Fruit fly (Drosophila melanogaster) whole organism, prepupa: Measurements from ENCODE around the gene mRpL48.

ENCODE experiments used
- Blimp-1 ChIP-seq: fragments of 200-800 bp; sonication (Bioruptor generic); optimal IDR thresholded peaks from 3 replicates; lab custom pipeline; 2017; ENCODE audit warnings: missing biosample characterization, missing genetic modification characterization, mild to moderate bottlenecking, moderate library complexity, missing genetic modification reagents
- CG11902 ChIP-seq: fragments of 200-800 bp; sonication (Bioruptor generic); optimal IDR thresholded peaks from 3 replicates; lab custom pipeline; 2016; ENCODE audit warnings: missing biosample characterization, missing genetic modification characterization
- CG1621 ChIP-seq: fragments of 200-800 bp; sonication (Bioruptor generic); optimal IDR thresholded peaks from 3 replicates; lab custom pipeline; 2018; ENCODE audit warnings: missing biosample characterization, mild to moderate bottlenecking, missing genetic modification characterization
- CG16779 ChIP-seq: fragments of 200-800 bp; sonication (Bioruptor generic); optimal IDR thresholded peaks from 3 replicates; lab custom pipeline; 2017; ENCODE audit warnings: missing biosample characterization, mild to moderate bottlenecking, missing genetic modification characterization
- CG3032 ChIP-seq: fragments of 200-800 bp; optimal IDR thresholded peaks from 2 replicates; lab custom pipeline; 2019; ENCODE audit warnings: missing biosample characterization, mild to moderate bottlenecking, missing genetic modification characterization, moderate library complexity
- CG3919 ChIP-seq: fragments of 200-800 bp; sonication (Bioruptor generic); optimal IDR thresholded peaks from 3 replicates; lab custom pipeline; 2016; ENCODE audit warnings: missing biosample characterization, missing genetic modification characterization
- CG6163 ChIP-seq: fragments of 200-800 bp; sonication (Bioruptor generic); IDR thresholded peaks from 3 replicates; pipeline ENCODE4 v1.3.6; 2022; ENCODE audit warnings: missing biosample characterization, missing genetic modification characterization
- CG6792 ChIP-seq: fragments of 200-800 bp; sonication (Bioruptor generic); optimal IDR thresholded peaks from 3 replicates; lab custom pipeline; 2016; ENCODE audit warnings: missing biosample characterization, missing genetic modification characterization
- CG6808 ChIP-seq: fragments of 200-800 bp; sonication (Bioruptor generic); optimal IDR thresholded peaks from 3 replicates; lab custom pipeline; 2017; ENCODE audit warnings: missing biosample characterization, missing genetic modification characterization, mild to moderate bottlenecking, moderate library complexity, missing genetic modification reagents
- CG8632 ChIP-seq: fragments of 200-800 bp; sonication (Bioruptor generic); optimal IDR thresholded peaks from 3 replicates; lab custom pipeline; 2016; ENCODE audit warnings: missing biosample characterization, missing genetic modification characterization
- Eip75B ChIP-seq: fragments of 200-800 bp; sonication (Bioruptor generic); optimal IDR thresholded peaks from 3 replicates; lab custom pipeline; 2016; ENCODE audit warnings: missing biosample characterization, missing genetic modification characterization
- Eip78C ChIP-seq: fragments of 200-800 bp; sonication (Bioruptor generic); peaks from one replicate; lab custom pipeline; 2016; ENCODE audit warnings: missing biosample characterization, missing genetic modification characterization
- Eip93F ChIP-seq: fragments of 200-800 bp; sonication (Bioruptor generic); optimal IDR thresholded peaks from 2 replicates; lab custom pipeline; 2016; ENCODE audit warnings: missing biosample characterization, mild to moderate bottlenecking, missing genetic modification characterization
- Gug ChIP-seq: fragments of 200-800 bp; sonication (Bioruptor generic); IDR thresholded peaks from 2 replicates; pipeline ENCODE4 v1.3.6; 2022; ENCODE audit warnings: missing biosample characterization, missing genetic modification characterization
- Hr38 ChIP-seq: sonication (Bioruptor generic); optimal IDR thresholded peaks from 2 replicates; lab custom pipeline; 2016; ENCODE audit warnings: missing biosample characterization, missing genetic modification characterization
- Lpt ChIP-seq: fragments of 200-800 bp; sonication (Bioruptor generic); optimal IDR thresholded peaks from 3 replicates; lab custom pipeline; 2016; ENCODE audit warnings: missing biosample characterization, missing genetic modification characterization
- Met ChIP-seq: fragments of 200-800 bp; sonication (Bioruptor generic); optimal IDR thresholded peaks from 3 replicates; lab custom pipeline; 2016; ENCODE audit warnings: missing biosample characterization, missing genetic modification characterization
- OdsH ChIP-seq: fragments of 200-800 bp; sonication (Bioruptor generic); optimal IDR thresholded peaks from 3 replicates; lab custom pipeline; 2016; ENCODE audit warnings: missing biosample characterization, missing genetic modification characterization
- Sox14 ChIP-seq: fragments of 200-800 bp; sonication (Bioruptor generic); optimal IDR thresholded peaks from 3 replicates; lab custom pipeline; 2016; ENCODE audit warnings: missing biosample characterization, missing genetic modification characterization
- Sox15 ChIP-seq: fragments of 200-800 bp; sonication (Bioruptor generic); optimal IDR thresholded peaks from 3 replicates; lab custom pipeline; 2016; ENCODE audit warnings: missing biosample characterization, missing genetic modification characterization
- cyc ChIP-seq: fragments of 200-800 bp; sonication (Bioruptor generic); optimal IDR thresholded peaks from 3 replicates; lab custom pipeline; 2016; ENCODE audit warnings: missing biosample characterization, missing genetic modification characterization
- dac ChIP-seq: fragments of 200-800 bp; sonication (Bioruptor generic); optimal IDR thresholded peaks from 2 replicates; lab custom pipeline; 2017; ENCODE audit warnings: missing biosample characterization, mild to moderate bottlenecking, missing genetic modification characterization
- dsx ChIP-seq: fragments of 200-800 bp; optimal IDR thresholded peaks from 3 replicates; lab custom pipeline; 2019; ENCODE audit warnings: missing biosample characterization, mild to moderate bottlenecking, missing genetic modification characterization, moderate library complexity; ENCODE audit not compliant: poor library complexity, severe bottlenecking
- eg ChIP-seq: fragments of 200-800 bp; sonication (Bioruptor generic); IDR thresholded peaks from 3 replicates; pipeline ENCODE4 v1.3.6; 2022; ENCODE audit warnings: missing biosample characterization, missing genetic modification characterization
- esn ChIP-seq: fragments of 200-800 bp; sonication (Bioruptor generic); optimal IDR thresholded peaks from 2 replicates; lab custom pipeline; 2016; ENCODE audit warnings: missing biosample characterization, mild to moderate bottlenecking, missing genetic modification characterization, moderate library complexity
- fd59A ChIP-seq: fragments of 200-800 bp; sonication (Bioruptor generic); optimal IDR thresholded peaks from 2 replicates; lab custom pipeline; 2017; ENCODE audit warnings: missing biosample characterization, mild to moderate bottlenecking, missing genetic modification characterization, missing genetic modification reagents
- fd85E ChIP-seq: fragments of 200-800 bp; sonication (Bioruptor generic); optimal IDR thresholded peaks from 3 replicates; lab custom pipeline; 2016; ENCODE audit warnings: missing biosample characterization, missing genetic modification characterization
- fkh ChIP-seq: fragments of 200-800 bp; sonication (Bioruptor generic); optimal IDR thresholded peaks from 3 replicates; lab custom pipeline; 2017; ENCODE audit warnings: missing biosample characterization, mild to moderate bottlenecking, missing genetic modification characterization, moderate library complexity
- lz ChIP-seq: fragments of 200-800 bp; sonication (Bioruptor generic); optimal IDR thresholded peaks from 3 replicates; lab custom pipeline; 2016; ENCODE audit warnings: missing biosample characterization, missing genetic modification characterization
- net ChIP-seq: fragments of 200-800 bp; sonication (Bioruptor generic); optimal IDR thresholded peaks from 3 replicates; lab custom pipeline; 2016; ENCODE audit warnings: missing biosample characterization, missing genetic modification characterization
- pdm3 ChIP-seq: fragments of 200-800 bp; sonication (Bioruptor generic); optimal IDR thresholded peaks from 3 replicates; lab custom pipeline; 2016; ENCODE audit warnings: missing biosample characterization, missing genetic modification characterization
- spab ChIP-seq: fragments of 200-800 bp; sonication (Bioruptor generic); optimal IDR thresholded peaks from 2 replicates; lab custom pipeline; 2017; ENCODE audit warnings: missing biosample characterization, mild to moderate bottlenecking, missing genetic modification characterization, missing genetic modification reagents
- ss ChIP-seq, 2 experiments: fragments of 200-800 bp; sonication (Bioruptor generic); optimal IDR thresholded peaks; 2 replicates in 1 of 2; 3 replicates in 1 of 2; lab custom pipeline; 2017 to 2018; ENCODE audit warnings: mild to moderate bottlenecking in 2 of 2, missing biosample characterization in 2 of 2, missing genetic modification characterization in 2 of 2, moderate library complexity in 1 of 2
- svp ChIP-seq: fragments of 200-800 bp; sonication (Bioruptor generic); peaks from one replicate; lab custom pipeline; 2016; ENCODE audit warnings: missing biosample characterization, missing genetic modification characterization
- vri ChIP-seq: fragments of 200-800 bp; sonication (Bioruptor generic); optimal IDR thresholded peaks from 3 replicates; lab custom pipeline; 2016; ENCODE audit warnings: missing biosample characterization, mild to moderate bottlenecking, missing genetic modification characterization

Gene mRpL48

dm6 chr2L:1723135-1723936 is 13.1 kb downstream of the mRpL48 start (continued):
- TF ChIP-seq dsx (GFP tag; lab: Kevin White, UChicago) (peak; percentile 33), fkh (GFP tag; lab: Kevin White, UChicago) (peak; percentile 16), CG3032 (tag; lab: Kevin White, UChicago) (peak; percentile 4), CG11902 (GFP tag; lab: Kevin White, UChicago) (no peak), CG3919 (peak; percentile 46), fd59A (GFP tag; lab: Kevin White, UChicago) (no peak)

- no peak for TF ChIP-seq Blimp-1 (GFP tag; lab: Kevin White, UChicago)
- TF ChIP-seq fkh (GFP tag; lab: Kevin White, UChicago) = no peak
- peak; percentile 76 for TF ChIP-seq vri (GFP tag; lab: Kevin White, UChicago)
- TF ChIP-seq Gug (GFP tag; lab: Robert Waterston, UW) = no peak
- TF ChIP-seq Eip78C = peak; percentile 46
- TF ChIP-seq CG6163 (GFP tag; lab: Robert Waterston, UW) = no peak
- TF ChIP-seq dsx (GFP tag; lab: Kevin White, UChicago) = peak; percentile 26
- TF ChIP-seq lz (GFP tag; lab: Kevin White, UChicago) = peak; percentile 32
- TF ChIP-seq CG6792 (GFP tag; lab: Kevin White, UChicago) = no peak
- TF ChIP-seq svp = peak; percentile 76
- TF ChIP-seq CG16779 (tag; lab: Kevin White, UChicago) = peak; percentile 24
- TF ChIP-seq Sox14 = peak; percentile 25
These were observed 13.8 kb downstream of the mRpL48 start, which contains the start of gene Rim2 for dm6 chr2L:1723937-1724591. Gene Rim2, minus strand, starts transcription at chr2L:1724388.

- no peak for TF ChIP-seq CG1621
- TF ChIP-seq CG3919 = no peak
- TF ChIP-seq Sox15 (GFP tag; lab: Kevin White, UChicago) = no peak
- no peak for TF ChIP-seq OdsH (GFP tag; lab: Kevin White, UChicago)
- TF ChIP-seq Lpt (GFP tag; lab: Kevin White, UChicago) = no peak
- no peak for TF ChIP-seq ss (GFP tag; optimal IDR thresholded peaks at IDR 0.05; lab: Kevin White, UChicago)
- TF ChIP-seq fkh (GFP tag; lab: Kevin White, UChicago) = no peak
- TF ChIP-seq CG6163 (GFP tag; lab: Robert Waterston, UW) = no peak
- TF ChIP-seq, all 60 proteins: peak for 0
These were observed 14.3 kb downstream of the mRpL48 start for dm6 chr2L:1724592-1724940.

dm6 chr2L:1727162-1727825 is 17.0 kb downstream of the mRpL48 start:
- TF ChIP-seq CG6792 (GFP tag; lab: Kevin White, UChicago) (no peak), CG6163 (GFP tag; lab: Robert Waterston, UW) (no peak), spab (peak; percentile 96)

dm6 chr2L:1727826-1728619 is 17.8 kb downstream of the mRpL48 start:
- TF ChIP-seq CG6808 (GFP tag; lab: Kevin White, UChicago) (peak; percentile 98), fd59A (GFP tag; lab: Kevin White, UChicago) (peak; percentile 98), Eip75B (peak; percentile 98), Eip93F (GFP tag; lab: Kevin White, UChicago) (peak; percentile 96), Hr38 (GFP tag; lab: Kevin White, UChicago) (no peak), CG1621 (peak; percentile 95), CG6163 (GFP tag; lab: Robert Waterston, UW) (peak; percentile 98), cyc (peak; percentile 95), pdm3 (GFP tag; lab: Kevin White, UChicago) (peak; percentile 96), ss (GFP tag; optimal IDR thresholded peaks at IDR 0.05; lab: Kevin White, UChicago) (peak; percentile 99), CG3032 (tag; lab: Kevin White, UChicago) (peak; percentile 97), net (GFP tag; lab: Kevin White, UChicago) (peak; percentile 96), dac (GFP tag; lab: Kevin White, UChicago) (peak; percentile 96), eg (GFP tag; lab: Robert Waterston, UW) (peak; percentile 96), Met (peak; percentile 99), CG8632 (GFP tag; lab: Kevin White, UChicago) (peak; percentile 99), Blimp-1 (GFP tag; lab: Kevin White, UChicago) (peak; percentile 97), CG16779 (tag; lab: Kevin White, UChicago) (peak; percentile 96), CG11902 (GFP tag; lab: Kevin White, UChicago) (peak; percentile 94), fd85E (GFP tag; lab: Kevin White, UChicago) (peak; percentile 93), Sox14 (peak; percentile 97), spab (peak; percentile 94), esn (GFP tag; lab: Kevin White, UChicago) (peak; percentile 99)
